Worm (Caenorhabditis elegans) whole organism, mixed stage, embryonic: ENCODE data around the gene F13B9.2.
A peak's percentile ranks its signal among the peaks of the same experiment; 100 is the strongest.

Experiments used
- M03D4.4 ChIP-seq: sonication (generic microtip); optimal IDR thresholded peaks from 2 replicates; lab custom pipeline; 2017; ENCODE audit warnings: mild to moderate bottlenecking, missing genetic modification characterization, missing compliant biosample characterization
- bed-3 ChIP-seq: fragments of 200-800 bp; sonication (Bioruptor generic); optimal IDR thresholded peaks from 3 replicates; lab custom pipeline; 2018; ENCODE audit warnings: mild to moderate bottlenecking, missing genetic modification characterization, moderate library complexity, missing compliant biosample characterization
- ceh-43 ChIP-seq: fragments of 200-800 bp; sonication (Bioruptor generic); optimal IDR thresholded peaks from 2 replicates; lab custom pipeline; 2018; ENCODE audit warnings: mild to moderate bottlenecking, missing genetic modification characterization, moderate library complexity, missing compliant biosample characterization
- ces-1 ChIP-seq: fragments of 150-350 bp; optimal IDR thresholded peaks from 2 replicates; lab custom pipeline; 2014; ENCODE audit warnings: missing biosample characterization, missing genetic modification reagents, missing genetic modification characterization
- cnd-1 ChIP-seq: fragments of 200-800 bp; sonication (Bioruptor generic); optimal IDR thresholded peaks from 2 replicates; lab custom pipeline; 2018; ENCODE audit warnings: mild to moderate bottlenecking, missing genetic modification characterization, missing compliant biosample characterization
- drap-1 ChIP-seq: fragments of 200-800 bp; sonication (Bioruptor generic); optimal IDR thresholded peaks from 3 replicates; lab custom pipeline; 2018; ENCODE audit warnings: mild to moderate bottlenecking, missing genetic modification characterization, missing compliant biosample characterization
- elt-1 ChIP-seq: sonication (generic microtip); optimal IDR thresholded peaks from 2 replicates; lab custom pipeline; 2017; ENCODE audit warnings: missing genetic modification characterization, mild to moderate bottlenecking, missing compliant biosample characterization, antibody characterized with exemption, moderate library complexity, borderline replicate concordance; ENCODE audit not compliant: insufficient read depth
- flh-1 ChIP-seq: fragments of 200-800 bp; sonication (Bioruptor generic); optimal IDR thresholded peaks from 2 replicates; lab custom pipeline; 2018; ENCODE audit warnings: mild to moderate bottlenecking, missing genetic modification characterization, moderate library complexity, missing compliant biosample characterization
- ham-2 ChIP-seq: fragments of 200-800 bp; sonication (Bioruptor generic); optimal IDR thresholded peaks from 2 replicates; lab custom pipeline; 2018; ENCODE audit warnings: mild to moderate bottlenecking, missing genetic modification characterization, missing compliant biosample characterization
- hlh-1 ChIP-seq: fragments of 150-350 bp; optimal IDR thresholded peaks from 2 replicates; lab custom pipeline; 2014; ENCODE audit warnings: missing biosample characterization, missing genetic modification reagents, missing genetic modification characterization
- lin-13 ChIP-seq: fragments of 150-350 bp; optimal IDR thresholded peaks from 2 replicates; lab custom pipeline; 2014; ENCODE audit warnings: missing biosample characterization, missing genetic modification characterization
- lin-32 ChIP-seq: fragments of 200-800 bp; sonication (Bioruptor generic); optimal IDR thresholded peaks from 2 replicates; lab custom pipeline; 2018; ENCODE audit warnings: mild to moderate bottlenecking, missing genetic modification characterization, missing compliant biosample characterization
- lsy-2 ChIP-seq: fragments of 150-350 bp; optimal IDR thresholded peaks from 2 replicates; lab custom pipeline; 2014; ENCODE audit warnings: missing biosample characterization, missing genetic modification characterization
- mab-5 ChIP-seq: fragments of 150-350 bp; optimal IDR thresholded peaks from 2 replicates; lab custom pipeline; 2014; ENCODE audit warnings: missing biosample characterization, missing genetic modification characterization
- mep-1 ChIP-seq: fragments of 150-350 bp; optimal IDR thresholded peaks from 2 replicates; lab custom pipeline; 2017; ENCODE audit warnings: missing biosample characterization, missing genetic modification reagents, missing genetic modification characterization, inconsistent platforms
- mls-2 ChIP-seq: sonication (generic microtip); optimal IDR thresholded peaks from 2 replicates; lab custom pipeline; 2016; ENCODE audit warnings: mild to moderate bottlenecking, missing genetic modification characterization, moderate library complexity, missing compliant biosample characterization
- nhr-12 ChIP-seq: fragments of 150-350 bp; optimal IDR thresholded peaks from 2 replicates; lab custom pipeline; 2014; ENCODE audit warnings: missing biosample characterization, missing genetic modification characterization
- nhr-2 ChIP-seq: fragments of 150-350 bp; optimal IDR thresholded peaks from 2 replicates; lab custom pipeline; 2014; ENCODE audit warnings: missing biosample characterization, missing genetic modification characterization
- nhr-237 ChIP-seq: fragments of 150-350 bp; optimal IDR thresholded peaks from 2 replicates; lab custom pipeline; 2014; ENCODE audit warnings: missing biosample characterization, missing genetic modification characterization
- nhr-28 ChIP-seq: fragments of 150-350 bp; optimal IDR thresholded peaks from 2 replicates; lab custom pipeline; 2014; ENCODE audit warnings: missing biosample characterization, missing genetic modification characterization
- nhr-76 ChIP-seq: sonication (generic microtip); optimal IDR thresholded peaks from 2 replicates; lab custom pipeline; 2017; ENCODE audit warnings: missing biosample characterization, missing genetic modification characterization
- pha-4 ChIP-seq: fragments of 150-350 bp; optimal IDR thresholded peaks from 2 replicates; lab custom pipeline; 2018; ENCODE audit warnings: missing biosample characterization, missing genetic modification reagents, missing genetic modification characterization
- sem-2 ChIP-seq: fragments of 200-800 bp; sonication (Bioruptor generic); optimal IDR thresholded peaks from 2 replicates; lab custom pipeline; 2018; ENCODE audit warnings: mild to moderate bottlenecking, missing genetic modification characterization, missing compliant biosample characterization
- snpc-4 ChIP-seq: fragments of 150-350 bp; optimal IDR thresholded peaks from 2 replicates; lab custom pipeline; 2014; ENCODE audit warnings: missing biosample characterization, missing genetic modification characterization
- sptf-1 ChIP-seq: sonication (generic microtip); optimal IDR thresholded peaks from 2 replicates; lab custom pipeline; 2017; ENCODE audit warnings: mild to moderate bottlenecking, missing genetic modification characterization, moderate library complexity, missing compliant biosample characterization
- tbx-8 ChIP-seq: fragments of 200-800 bp; sonication (Bioruptor generic); optimal IDR thresholded peaks from 2 replicates; lab custom pipeline; 2018; ENCODE audit warnings: mild to moderate bottlenecking, missing genetic modification characterization, moderate library complexity, missing compliant biosample characterization
- unc-120 ChIP-seq: sonication (generic microtip); optimal IDR thresholded peaks from 2 replicates; lab custom pipeline; 2017; ENCODE audit warnings: missing genetic modification characterization, missing compliant biosample characterization; ENCODE audit not compliant: poor library complexity, severe bottlenecking
- unc-39 ChIP-seq: fragments of 150-350 bp; optimal IDR thresholded peaks from 2 replicates; lab custom pipeline; 2014; ENCODE audit warnings: missing biosample characterization, missing genetic modification characterization
- unc-62 ChIP-seq: fragments of 150-350 bp; optimal IDR thresholded peaks from 2 replicates; lab custom pipeline; 2014; ENCODE audit warnings: missing biosample characterization, missing genetic modification reagents, missing genetic modification characterization
- zip-8 ChIP-seq: fragments of 150-350 bp; optimal IDR thresholded peaks from 2 replicates; lab custom pipeline; 2014; ENCODE audit warnings: missing biosample characterization, missing genetic modification characterization
- ztf-11 ChIP-seq: fragments of 150-350 bp; optimal IDR thresholded peaks from 2 replicates; lab custom pipeline; 2014; ENCODE audit warnings: missing biosample characterization, missing genetic modification characterization

F13B9.2 gene

ce11 chrX:8270971-8271553, 14.4 kb upstream of the F13B9.2 start, which contains the start of gene cutl-29:
cutl-29 (minus strand) TSS chrX:8271021.
- TF ChIP-seq nhr-12 (no peak), ceh-43 (no peak), M03D4.4 (tag; lab: Kevin White, UChicago) (no peak), nhr-76 (tag; lab: Kevin White, UChicago) (no peak), unc-39 (tag; lab: Kevin White, UChicago) (no peak), pha-4 (tag; lab: Kevin White, UChicago) (no peak), nhr-2 (tag; lab: Kevin White, UChicago) (no peak), flh-1 (GFP tag; lab: Kevin White, UChicago) (no peak), hlh-1 (no peak), unc-62 (GFP tag; lab: Kevin White, UChicago) (no peak), elt-1 (tag; lab: Kevin White, UChicago) (no peak), nhr-237 (tag; lab: Kevin White, UChicago) (no peak), cnd-1 (tag; lab: Kevin White, UChicago) (no peak), nhr-28 (tag; lab: Kevin White, UChicago) (no peak), sptf-1 (no peak)

- TF ChIP-seq ces-1: no peak
- TF ChIP-seq tbx-8 (GFP tag; lab: Kevin White, UChicago): no peak
- no peak for TF ChIP-seq nhr-28 (tag; lab: Kevin White, UChicago)
- no peak for TF ChIP-seq ceh-43
- TF ChIP-seq ham-2 (GFP tag; lab: Kevin White, UChicago): no peak
- no peak for TF ChIP-seq lsy-2 (tag; lab: Kevin White, UChicago)
- peak; percentile 92 for TF ChIP-seq zip-8
- no peak for TF ChIP-seq mab-5 (tag; lab: Kevin White, UChicago)
- TF ChIP-seq hlh-1: peak; percentile 51
- no peak for TF ChIP-seq lin-13 (tag; lab: Kevin White, UChicago)
- TF ChIP-seq cnd-1 (tag; lab: Kevin White, UChicago): peak; percentile 65
- peak; percentile 8 for TF ChIP-seq lin-32 (GFP tag; lab: Kevin White, UChicago)
These were observed 12.0 kb upstream of the F13B9.2 start for ce11 chrX:8273496-8273895.

- no peak for TF ChIP-seq ztf-11
- no peak for TF ChIP-seq unc-39 (tag; lab: Kevin White, UChicago)
- no peak for TF ChIP-seq sptf-1
- no peak for TF ChIP-seq mep-1 (tag; lab: Kevin White, UChicago)
- TF ChIP-seq nhr-28 (tag; lab: Kevin White, UChicago): no peak
- TF ChIP-seq sem-2 (GFP tag; lab: Kevin White, UChicago): no peak
These were observed 10.6 kb upstream of the F13B9.2 start, which contains the start of gene ksr-1 for ce11 chrX:8274869-8275268. ksr-1 (plus strand) TSS chrX:8275169.

DNA sequence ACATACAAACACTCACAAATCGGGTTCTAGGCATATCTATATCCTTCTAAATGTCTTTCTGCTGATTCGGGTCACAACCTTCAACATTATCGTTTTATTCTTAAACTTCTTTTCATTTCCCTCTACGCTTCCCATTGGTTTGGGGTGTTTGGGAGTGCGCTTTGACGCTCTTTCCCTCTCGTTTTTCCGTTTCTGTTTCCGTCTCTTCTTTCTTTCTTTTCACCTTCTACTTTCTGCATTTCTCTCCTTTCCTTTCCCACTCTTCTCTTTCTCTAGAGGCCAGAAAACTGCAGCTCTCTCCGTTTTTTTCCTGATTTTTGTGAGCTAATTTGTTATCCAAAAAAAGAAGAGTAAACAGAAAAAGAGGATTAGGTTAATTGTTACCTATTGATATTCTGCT, 9.2 kb upstream of the F13B9.2 start:
- peak; percentile 42 for TF ChIP-seq unc-120 (tag; lab: Kevin White, UChicago)
- peak; percentile 18 for TF ChIP-seq sptf-1
- TF ChIP-seq ceh-43: no peak

ce11 chrX:8276984-8277383, 8.5 kb upstream of the F13B9.2 start:
- TF ChIP-seq snpc-4 (tag; lab: Kevin White, UChicago) (no peak), ceh-43 (no peak), ztf-11 (no peak), unc-120 (tag; lab: Kevin White, UChicago) (no peak), sem-2 (GFP tag; lab: Kevin White, UChicago) (no peak)

ce11 chrX:8284003-8284402, 1.5 kb upstream of the F13B9.2 start:
- TF ChIP-seq M03D4.4 (tag; lab: Kevin White, UChicago): no peak
- no peak for TF ChIP-seq nhr-76 (tag; lab: Kevin White, UChicago)
- no peak for TF ChIP-seq unc-120 (tag; lab: Kevin White, UChicago)
- no peak for TF ChIP-seq tbx-8 (GFP tag; lab: Kevin White, UChicago)
- TF ChIP-seq drap-1 (GFP tag; lab: Kevin White, UChicago): no peak
- TF ChIP-seq sem-2 (GFP tag; lab: Kevin White, UChicago): no peak
- TF ChIP-seq nhr-28 (tag; lab: Kevin White, UChicago): no peak
- no peak for TF ChIP-seq nhr-2 (tag; lab: Kevin White, UChicago)
- TF ChIP-seq nhr-237 (tag; lab: Kevin White, UChicago): no peak
- TF ChIP-seq zip-8: no peak
- no peak for TF ChIP-seq mab-5 (tag; lab: Kevin White, UChicago)
- no peak for TF ChIP-seq ceh-43
- no peak for TF ChIP-seq nhr-12
- no peak for TF ChIP-seq snpc-4 (tag; lab: Kevin White, UChicago)
- no peak for TF ChIP-seq pha-4 (tag; lab: Kevin White, UChicago)
- no peak for TF ChIP-seq bed-3 (GFP tag; lab: Kevin White, UChicago)
- TF ChIP-seq mls-2: no peak
- TF ChIP-seq unc-39 (tag; lab: Kevin White, UChicago): no peak
- TF ChIP-seq unc-62 (GFP tag; lab: Kevin White, UChicago): no peak
